Worm (Caenorhabditis elegans) whole organism, mixed stage, embryonic: Measurements from ENCODE around the gene sdz-5.

Experiments used
- blmp-1 ChIP-seq: fragments of 150-350 bp; optimal IDR thresholded peaks from 2 replicates; lab custom pipeline; 2014; ENCODE audit warnings: missing biosample characterization, missing genetic modification characterization
- ces-1 ChIP-seq: fragments of 150-350 bp; optimal IDR thresholded peaks from 2 replicates; lab custom pipeline; 2014; ENCODE audit warnings: missing biosample characterization, missing genetic modification reagents, missing genetic modification characterization
- elt-1 ChIP-seq: sonication (generic microtip); optimal IDR thresholded peaks from 2 replicates; lab custom pipeline; 2017; ENCODE audit warnings: missing genetic modification characterization, mild to moderate bottlenecking, missing compliant biosample characterization, antibody characterized with exemption, moderate library complexity, borderline replicate concordance; ENCODE audit not compliant: insufficient read depth
- elt-3 ChIP-seq: fragments of 150-350 bp; optimal IDR thresholded peaks from 2 replicates; lab custom pipeline; 2014; ENCODE audit warnings: missing biosample characterization, missing genetic modification characterization
- lin-32 ChIP-seq: fragments of 200-800 bp; sonication (Bioruptor generic); optimal IDR thresholded peaks from 2 replicates; lab custom pipeline; 2018; ENCODE audit warnings: mild to moderate bottlenecking, missing genetic modification characterization, missing compliant biosample characterization
- lsy-2 ChIP-seq: fragments of 150-350 bp; optimal IDR thresholded peaks from 2 replicates; lab custom pipeline; 2014; ENCODE audit warnings: missing biosample characterization, missing genetic modification characterization
- nhr-12 ChIP-seq: fragments of 150-350 bp; optimal IDR thresholded peaks from 2 replicates; lab custom pipeline; 2014; ENCODE audit warnings: missing biosample characterization, missing genetic modification characterization
- nhr-237 ChIP-seq: fragments of 150-350 bp; optimal IDR thresholded peaks from 2 replicates; lab custom pipeline; 2014; ENCODE audit warnings: missing biosample characterization, missing genetic modification characterization
- pha-4 ChIP-seq: fragments of 150-350 bp; optimal IDR thresholded peaks from 2 replicates; lab custom pipeline; 2018; ENCODE audit warnings: missing biosample characterization, missing genetic modification reagents, missing genetic modification characterization
- snpc-4 ChIP-seq: fragments of 150-350 bp; optimal IDR thresholded peaks from 2 replicates; lab custom pipeline; 2014; ENCODE audit warnings: missing biosample characterization, missing genetic modification characterization
- tbx-8 ChIP-seq: fragments of 200-800 bp; sonication (Bioruptor generic); optimal IDR thresholded peaks from 2 replicates; lab custom pipeline; 2018; ENCODE audit warnings: mild to moderate bottlenecking, missing genetic modification characterization, moderate library complexity, missing compliant biosample characterization
- unc-62 ChIP-seq: fragments of 150-350 bp; optimal IDR thresholded peaks from 2 replicates; lab custom pipeline; 2014; ENCODE audit warnings: missing biosample characterization, missing genetic modification reagents, missing genetic modification characterization
- zip-8 ChIP-seq: fragments of 150-350 bp; optimal IDR thresholded peaks from 2 replicates; lab custom pipeline; 2014; ENCODE audit warnings: missing biosample characterization, missing genetic modification characterization
- ztf-11 ChIP-seq: fragments of 150-350 bp; optimal IDR thresholded peaks from 2 replicates; lab custom pipeline; 2014; ENCODE audit warnings: missing biosample characterization, missing genetic modification characterization

- TF ChIP-seq nhr-237 (tag; lab: Kevin White, UChicago) (no peak), ces-1 (GFP tag; lab: Kevin White, UChicago) (no peak), elt-3 (tag; lab: Kevin White, UChicago) (no peak), tbx-8 (GFP tag; lab: Kevin White, UChicago) (no peak), unc-62 (GFP tag; lab: Kevin White, UChicago) (no peak), elt-1 (tag; lab: Kevin White, UChicago) (no peak), nhr-12 (tag; lab: Kevin White, UChicago) (no peak), pha-4 (no peak), blmp-1 (tag; lab: Kevin White, UChicago) (no peak), lsy-2 (tag; lab: Kevin White, UChicago) (no peak), ztf-11 (tag; lab: Kevin White, UChicago) (no peak), lin-32 (no peak), zip-8 (tag; lab: Kevin White, UChicago) (no peak), snpc-4 (no peak)
Observed at ce11 chrII:3003667-3004066, 4.8 kb upstream of the sdz-5 start, which contains the start of gene lido-11.
